Worm (Caenorhabditis elegans) whole organism, L2 larva: Measurements from ENCODE around the gene amt-1.
"Not testable (repeated sequence)": the region's sequence is repeated elsewhere in the genome, so short reads cannot be mapped to it uniquely, and the experiment has no call there.

Experiments used
- C34F6.9 ChIP-seq: fragments of 150-350 bp; optimal IDR thresholded peaks from 2 replicates; lab custom pipeline; 2014; ENCODE audit warnings: missing biosample characterization, missing genetic modification characterization
- F13H6.1 ChIP-seq: sonication (generic microtip); optimal IDR thresholded peaks from 2 replicates; lab custom pipeline; 2016; ENCODE audit warnings: missing genetic modification characterization, missing compliant biosample characterization
- R02D3.7 ChIP-seq: fragments of 150-350 bp; optimal IDR thresholded peaks from 2 replicates; lab custom pipeline; 2014; ENCODE audit warnings: missing biosample characterization, missing genetic modification characterization
- Y55F3AM.14 ChIP-seq: fragments of 200-800 bp; sonication (Bioruptor generic); optimal IDR thresholded peaks from 2 replicates; lab custom pipeline; 2018; ENCODE audit warnings: mild to moderate bottlenecking, missing genetic modification characterization, missing compliant biosample characterization
- aly-2 ChIP-seq: fragments of 150-350 bp; optimal IDR thresholded peaks from 2 replicates; lab custom pipeline; 2014; ENCODE audit warnings: missing biosample characterization, missing genetic modification characterization
- ama-1 ChIP-seq: fragments of 150-350 bp; optimal IDR thresholded peaks from 2 replicates; lab custom pipeline; 2018; ENCODE audit warnings: inconsistent platforms
- blmp-1 ChIP-seq: sonication (generic microtip); optimal IDR thresholded peaks from 2 replicates; lab custom pipeline; 2017; ENCODE audit warnings: missing genetic modification characterization, mild to moderate bottlenecking, missing compliant biosample characterization, antibody characterized with exemption, moderate library complexity; ENCODE audit not compliant: insufficient read depth
- ceh-16 ChIP-seq: fragments of 150-350 bp; optimal IDR thresholded peaks from 2 replicates; lab custom pipeline; 2014; ENCODE audit warnings: missing biosample characterization, missing genetic modification characterization
- ceh-82 ChIP-seq: fragments of 150-350 bp; optimal IDR thresholded peaks from 2 replicates; lab custom pipeline; 2014; ENCODE audit warnings: missing biosample characterization, missing genetic modification characterization
- crh-2 ChIP-seq: sonication (generic microtip); optimal IDR thresholded peaks from 2 replicates; lab custom pipeline; 2017; ENCODE audit warnings: missing biosample characterization, missing genetic modification characterization
- dmd-4 ChIP-seq: sonication (generic microtip); optimal IDR thresholded peaks from 2 replicates; lab custom pipeline; 2017; ENCODE audit warnings: missing biosample characterization, missing genetic modification characterization
- egl-27 ChIP-seq: sonication (generic microtip); optimal IDR thresholded peaks from 3 replicates; lab custom pipeline; 2017; ENCODE audit warnings: missing biosample characterization, missing genetic modification reagents, missing genetic modification characterization
- fos-1 ChIP-seq: fragments of 150-350 bp; optimal IDR thresholded peaks from 2 replicates; lab custom pipeline; 2014; ENCODE audit warnings: missing biosample characterization, missing genetic modification characterization
- gmeb-1 ChIP-seq: fragments of 150-350 bp; optimal IDR thresholded peaks from 2 replicates; lab custom pipeline; 2014; ENCODE audit warnings: missing biosample characterization, missing genetic modification characterization
- lin-13 ChIP-seq: fragments of 150-350 bp; optimal IDR thresholded peaks from 2 replicates; lab custom pipeline; 2014; ENCODE audit warnings: missing biosample characterization, missing genetic modification reagents, missing genetic modification characterization
- lin-39 ChIP-seq: fragments of 150-350 bp; optimal IDR thresholded peaks from 2 replicates; lab custom pipeline; 2014; ENCODE audit warnings: missing biosample characterization, missing genetic modification reagents, missing genetic modification characterization
- mab-5 ChIP-seq: fragments of 150-350 bp; optimal IDR thresholded peaks from 2 replicates; lab custom pipeline; 2014; ENCODE audit warnings: missing biosample characterization, missing genetic modification characterization
- nhr-10 ChIP-seq: sonication (generic microtip); optimal IDR thresholded peaks from 2 replicates; lab custom pipeline; 2017; ENCODE audit warnings: missing biosample characterization, missing genetic modification characterization
- nhr-12 ChIP-seq: fragments of 150-350 bp; optimal IDR thresholded peaks from 2 replicates; lab custom pipeline; 2014; ENCODE audit warnings: missing biosample characterization, missing genetic modification characterization
- nhr-129 ChIP-seq: fragments of 150-350 bp; optimal IDR thresholded peaks from 2 replicates; lab custom pipeline; 2014; ENCODE audit warnings: missing biosample characterization, missing genetic modification characterization
- nhr-21 ChIP-seq: fragments of 150-350 bp; optimal IDR thresholded peaks from 2 replicates; lab custom pipeline; 2014; ENCODE audit warnings: missing biosample characterization, missing genetic modification characterization
- nhr-23 ChIP-seq: fragments of 150-350 bp; optimal IDR thresholded peaks from 2 replicates; lab custom pipeline; 2014; ENCODE audit warnings: missing biosample characterization, missing genetic modification reagents, missing genetic modification characterization
- nhr-237 ChIP-seq: fragments of 150-350 bp; optimal IDR thresholded peaks from 2 replicates; lab custom pipeline; 2014; ENCODE audit warnings: missing biosample characterization, missing genetic modification characterization
- nhr-25 ChIP-seq: fragments of 150-350 bp; sonication (generic microtip); optimal IDR thresholded peaks from 3 replicates; lab custom pipeline; 2014; ENCODE audit warnings: missing biosample characterization, missing genetic modification characterization
- nhr-6 ChIP-seq: fragments of 150-350 bp; optimal IDR thresholded peaks from 2 replicates; lab custom pipeline; 2014; ENCODE audit warnings: missing biosample characterization, missing genetic modification characterization
- nhr-77 ChIP-seq: fragments of 150-350 bp; optimal IDR thresholded peaks from 2 replicates; lab custom pipeline; 2014; ENCODE audit warnings: missing biosample characterization, missing genetic modification characterization
- sem-4 ChIP-seq: fragments of 150-350 bp; optimal IDR thresholded peaks from 2 replicates; lab custom pipeline; 2014; ENCODE audit warnings: missing biosample characterization, missing genetic modification reagents, missing genetic modification characterization
- skn-1 ChIP-seq: sonication (generic microtip); optimal IDR thresholded peaks from 2 replicates; lab custom pipeline; 2017; ENCODE audit warnings: missing biosample characterization, missing genetic modification characterization
- sma-9 ChIP-seq, 2 experiments: fragments of 150-350 bp in 1 of 2; sonication (generic microtip) in 1 of 2; optimal IDR thresholded peaks; 2 replicates each; lab custom pipeline; 2014 to 2016; ENCODE audit warnings: missing genetic modification characterization in 2 of 2, mild to moderate bottlenecking in 1 of 2, missing biosample characterization in 1 of 2, missing compliant biosample characterization in 1 of 2, missing genetic modification reagents in 1 of 2, moderate library complexity in 1 of 2
- snpc-4 ChIP-seq: fragments of 150-350 bp; optimal IDR thresholded peaks from 2 replicates; lab custom pipeline; 2014; ENCODE audit warnings: missing biosample characterization, missing genetic modification characterization
- unc-39 ChIP-seq: fragments of 150-350 bp; optimal IDR thresholded peaks from 2 replicates; lab custom pipeline; 2014; ENCODE audit warnings: missing biosample characterization, missing genetic modification characterization
- unc-55 ChIP-seq: fragments of 150-350 bp; sonication (generic microtip); optimal IDR thresholded peaks from 3 replicates; lab custom pipeline; 2014; ENCODE audit warnings: missing biosample characterization, missing genetic modification reagents, missing genetic modification characterization
- ztf-1 ChIP-seq: fragments of 200-800 bp; sonication (Bioruptor generic); conservative IDR thresholded peaks from 2 replicates; pipeline ENCODE4 v1.3.6; 2022; ENCODE audit warnings: missing genetic modification characterization, missing compliant biosample characterization
- ztf-4 ChIP-seq: fragments of 150-350 bp; optimal IDR thresholded peaks from 2 replicates; lab custom pipeline; 2014; ENCODE audit warnings: missing biosample characterization, missing genetic modification characterization

Gene amt-1

DNA sequence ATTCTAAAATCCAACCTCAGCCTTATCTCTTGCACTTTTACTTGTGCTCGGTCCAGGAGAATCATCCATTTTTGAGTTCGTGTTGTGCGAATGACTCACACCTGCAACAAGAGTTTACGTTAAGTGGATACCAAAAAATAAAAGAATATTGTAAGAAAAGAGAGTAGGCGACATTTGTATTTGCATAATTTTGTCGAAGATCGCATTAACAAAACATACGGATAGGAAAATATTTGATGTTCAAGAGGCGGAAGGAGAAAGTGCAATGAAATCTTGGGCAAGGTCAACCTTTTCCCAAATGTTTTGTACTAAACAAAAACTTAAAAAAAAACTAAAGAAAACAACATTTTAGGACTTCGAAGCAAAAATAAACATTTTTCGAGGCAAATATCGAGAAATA, 34.6 kb downstream of the amt-1 start, which contains the start of gene spat-3:
spat-3 (minus strand) TSS at position 101 of the 400 bp plus-strand sequence.
- TF ChIP-seq aly-2 (tag; lab: Kevin White, UChicago), result no peak

DNA sequence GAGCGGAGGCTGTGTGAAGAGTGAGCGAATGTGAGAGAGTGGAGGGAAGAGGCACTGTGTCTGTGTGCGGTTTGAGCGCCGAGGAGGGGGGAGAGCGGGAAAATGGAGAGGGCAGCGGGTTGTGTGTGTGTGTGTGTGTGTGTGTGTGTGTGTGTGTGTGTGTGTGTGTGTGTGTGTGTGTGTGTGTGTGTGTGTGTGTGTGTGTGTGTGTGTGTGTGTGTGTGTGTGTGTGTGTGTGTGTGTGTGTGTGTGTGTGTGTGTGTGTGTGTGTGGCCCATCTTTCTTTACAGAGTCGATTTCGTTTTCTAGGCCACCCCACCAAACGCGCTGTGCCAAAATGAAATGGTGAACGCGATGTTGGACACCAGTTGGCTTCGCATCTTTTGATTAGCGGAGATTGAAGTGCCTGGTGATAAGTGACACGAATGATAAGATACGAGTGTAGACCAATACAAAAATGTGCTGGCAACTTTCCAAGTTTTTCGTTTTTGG, 35.2 kb downstream of the amt-1 start:
- peak; percentile 20 for TF ChIP-seq nhr-129 (tag; lab: Kevin White, UChicago)
- peak; percentile 66 for TF ChIP-seq ceh-16
- TF ChIP-seq unc-55, result peak; percentile 45
- peak; percentile 44 for TF ChIP-seq nhr-21 (tag; lab: Kevin White, UChicago)
- peak; percentile 89 for TF ChIP-seq mab-5
- peak; percentile 78 for TF ChIP-seq blmp-1
- TF ChIP-seq F13H6.1, result peak; percentile 96
- TF ChIP-seq nhr-23, result peak; percentile 18
- TF ChIP-seq C34F6.9 (tag; lab: Kevin White, UChicago), result peak; percentile 2
- TF ChIP-seq ztf-4 (tag; lab: Kevin White, UChicago), result peak; percentile 3
- TF ChIP-seq fos-1 (tag; lab: Kevin White, UChicago), result peak; percentile 35
- peak; percentile 69 for TF ChIP-seq crh-2 (tag; lab: Kevin White, UChicago)
- peak; percentile 96 for TF ChIP-seq Y55F3AM.14 (GFP tag; lab: Kevin White, UChicago)
- peak; percentile 69 for TF ChIP-seq sma-9 (GFP tag; optimal IDR thresholded peaks at IDR 0.05; lab: Kevin White, UChicago)
- not testable (repeated sequence) for TF ChIP-seq sma-9 (tag; optimal IDR thresholded peaks at IDR 0.05; lab: Kevin White, UChicago)
- peak; percentile 58 for TF ChIP-seq nhr-25

DNA sequence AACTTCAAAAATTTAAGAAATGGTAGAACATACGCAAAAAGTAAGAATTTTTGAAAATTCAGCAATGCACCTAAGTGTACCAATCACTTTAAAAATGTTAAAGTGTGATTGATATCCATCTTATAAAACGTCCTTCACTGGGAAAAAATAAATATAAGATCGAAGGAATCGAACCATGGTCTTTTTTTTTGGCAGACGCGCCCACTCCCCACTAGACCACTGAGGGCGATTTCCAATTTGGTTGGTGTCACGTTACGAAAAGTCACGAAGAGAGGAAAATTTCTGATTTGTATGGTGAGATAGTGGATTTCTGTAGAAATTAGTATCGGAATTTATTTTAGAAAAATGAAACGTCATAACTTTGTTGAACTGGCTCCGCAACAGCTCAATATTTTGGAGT, 36.1 kb downstream of the amt-1 start:
- TF ChIP-seq snpc-4 (tag; lab: Kevin White, UChicago) (no peak), lin-39 (tag; lab: Kevin White, UChicago) (no peak), nhr-237 (tag; lab: Kevin White, UChicago) (no peak), nhr-25 (no peak), ama-1 (lab: Kevin White, UChicago) (no peak), ceh-16 (no peak), nhr-129 (tag; lab: Kevin White, UChicago) (no peak), nhr-77 (tag; lab: Kevin White, UChicago) (no peak), R02D3.7 (no peak), dmd-4 (tag; lab: Kevin White, UChicago) (no peak), gmeb-1 (tag; lab: Kevin White, UChicago) (no peak), fos-1 (tag; lab: Kevin White, UChicago) (no peak), nhr-12 (no peak), nhr-21 (tag; lab: Kevin White, UChicago) (no peak), skn-1 (tag; lab: Kevin White, UChicago) (no peak)

DNA sequence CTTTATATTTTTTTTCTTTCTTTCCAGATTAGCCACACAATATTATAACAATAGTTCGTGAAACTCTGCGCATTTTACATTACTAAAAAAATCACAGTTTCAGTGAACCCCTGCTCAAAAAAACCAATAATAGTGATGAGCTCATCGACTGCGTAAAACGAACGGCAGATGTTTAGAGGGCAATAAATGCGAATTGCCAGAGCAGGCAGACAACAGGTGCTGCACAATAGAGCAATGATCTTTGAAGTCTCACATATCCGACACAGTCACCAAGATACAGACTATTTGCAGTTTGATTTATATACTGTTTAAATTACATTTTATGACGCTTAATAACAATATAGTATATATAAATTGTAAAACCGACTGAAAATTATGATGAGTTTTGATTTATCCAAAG, 38.4 kb downstream of the amt-1 start:
- TF ChIP-seq nhr-6 (tag; lab: Kevin White, UChicago) (no peak), lin-39 (tag; lab: Kevin White, UChicago) (no peak), sem-4 (tag; lab: Kevin White, UChicago) (no peak), ztf-4 (tag; lab: Kevin White, UChicago) (no peak), sma-9 (GFP tag; optimal IDR thresholded peaks at IDR 0.05; lab: Kevin White, UChicago) (no peak), sma-9 (tag; optimal IDR thresholded peaks at IDR 0.05; lab: Kevin White, UChicago) (no peak), blmp-1 (no peak), unc-39 (tag; lab: Kevin White, UChicago) (no peak), skn-1 (tag; lab: Kevin White, UChicago) (no peak), nhr-10 (tag; lab: Kevin White, UChicago) (no peak), ceh-82 (tag; lab: Kevin White, UChicago) (no peak), lin-13 (GFP tag; lab: Kevin White, UChicago) (no peak), egl-27 (tag; lab: Kevin White, UChicago) (no peak), nhr-25 (no peak), nhr-23 (no peak), dmd-4 (tag; lab: Kevin White, UChicago) (no peak), fos-1 (tag; lab: Kevin White, UChicago) (no peak), C34F6.9 (tag; lab: Kevin White, UChicago) (no peak), ztf-1 (no peak), aly-2 (tag; lab: Kevin White, UChicago) (no peak)

DNA sequence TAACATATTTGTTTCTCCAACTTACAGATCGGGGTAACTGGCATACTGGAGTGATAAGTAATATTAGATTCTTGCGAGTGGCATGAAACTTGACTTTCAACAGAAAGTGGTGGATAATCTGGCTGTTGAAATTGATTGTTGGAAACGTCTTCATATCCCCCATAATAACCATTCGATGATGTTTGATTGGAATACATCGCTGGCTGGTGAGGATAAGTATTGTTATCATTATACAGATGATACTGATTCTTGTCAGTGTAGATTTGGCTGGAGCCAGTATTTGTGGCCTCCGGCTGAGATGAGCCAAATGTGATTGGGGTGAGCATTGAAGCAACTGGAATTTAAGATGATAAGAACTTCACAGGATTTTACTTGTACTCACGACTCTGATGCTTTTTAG, 43.8 kb downstream of the amt-1 start:
- TF ChIP-seq nhr-23 (no peak), mab-5 (no peak)
